Worm (Caenorhabditis elegans) whole organism, late embryonic: ENCODE measurements around the gene F41H10.5.

Experiments used
- C38D4.7 ChIP-seq: fragments of 200-800 bp; sonication (Bioruptor generic); optimal IDR thresholded peaks from 2 replicates; lab custom pipeline; 2018; ENCODE audit warnings: mild to moderate bottlenecking, missing genetic modification characterization, moderate library complexity, missing compliant biosample characterization
- K02D7.2 ChIP-seq: sonication (generic microtip); optimal IDR thresholded peaks from 2 replicates; lab custom pipeline; 2017; ENCODE audit warnings: mild to moderate bottlenecking, missing genetic modification characterization, missing compliant biosample characterization
- K09A11.1 ChIP-seq: sonication (generic microtip); optimal IDR thresholded peaks from 2 replicates; lab custom pipeline; 2017; ENCODE audit warnings: antibody characterized with exemption, mild to moderate bottlenecking, missing genetic modification characterization, missing compliant biosample characterization; ENCODE audit not compliant: insufficient read depth
- T23F11.4 ChIP-seq: fragments of 200-800 bp; sonication (Bioruptor generic); optimal IDR thresholded peaks from 2 replicates; lab custom pipeline; 2018; ENCODE audit warnings: mild to moderate bottlenecking, missing genetic modification characterization, missing compliant biosample characterization
- ahr-1 ChIP-seq: sonication (generic microtip); optimal IDR thresholded peaks from 2 replicates; lab custom pipeline; 2016; ENCODE audit warnings: missing genetic modification characterization, missing compliant biosample characterization
- ceh-18 ChIP-seq: sonication (generic microtip); optimal IDR thresholded peaks from 2 replicates; lab custom pipeline; 2016; ENCODE audit warnings: missing genetic modification characterization, missing compliant biosample characterization
- ceh-19 ChIP-seq: fragments of 200-800 bp; sonication (Bioruptor generic); optimal IDR thresholded peaks from 2 replicates; lab custom pipeline; 2018; ENCODE audit warnings: mild to moderate bottlenecking, missing genetic modification characterization, missing compliant biosample characterization
- ceh-2 ChIP-seq: sonication (generic microtip); optimal IDR thresholded peaks from 2 replicates; lab custom pipeline; 2016; ENCODE audit warnings: missing genotype, missing genetic modification characterization, missing compliant biosample characterization
- ceh-30 ChIP-seq: fragments of 150-350 bp; optimal IDR thresholded peaks from 2 replicates; lab custom pipeline; 2014; ENCODE audit warnings: missing biosample characterization, missing genetic modification characterization
- ceh-34 ChIP-seq: sonication (generic microtip); optimal IDR thresholded peaks from 2 replicates; lab custom pipeline; 2016; ENCODE audit warnings: mild to moderate bottlenecking, missing genetic modification characterization, missing compliant biosample characterization
- ceh-9 ChIP-seq: sonication (generic microtip); optimal IDR thresholded peaks from 2 replicates; lab custom pipeline; 2016; ENCODE audit warnings: mild to moderate bottlenecking, missing genetic modification characterization, inconsistent platforms, missing compliant biosample characterization
- che-1 ChIP-seq: sonication (generic microtip); optimal IDR thresholded peaks from 2 replicates; lab custom pipeline; 2016; ENCODE audit warnings: mild to moderate bottlenecking, missing genetic modification characterization, missing compliant biosample characterization
- elt-2 ChIP-seq: sonication (generic microtip); optimal IDR thresholded peaks from 2 replicates; lab custom pipeline; 2016; ENCODE audit warnings: missing genetic modification reagents, missing genetic modification characterization, missing compliant biosample characterization
- elt-4 ChIP-seq: sonication (generic microtip); optimal IDR thresholded peaks from 2 replicates; lab custom pipeline; 2016; ENCODE audit warnings: missing genetic modification characterization, missing compliant biosample characterization
- ets-4 ChIP-seq: sonication (generic microtip); optimal IDR thresholded peaks from 2 replicates; lab custom pipeline; 2016; ENCODE audit warnings: missing genetic modification characterization, missing compliant biosample characterization
- gmeb-2 ChIP-seq: sonication (generic microtip); optimal IDR thresholded peaks from 2 replicates; lab custom pipeline; 2016; ENCODE audit warnings: missing genetic modification characterization, inconsistent platforms, missing compliant biosample characterization
- hlh-30 ChIP-seq: sonication (generic microtip); optimal IDR thresholded peaks from 2 replicates; lab custom pipeline; 2017; ENCODE audit warnings: antibody characterized with exemption, missing genetic modification characterization, missing compliant biosample characterization; ENCODE audit not compliant: insufficient read depth
- hlh-6 ChIP-seq: sonication (generic microtip); optimal IDR thresholded peaks from 2 replicates; lab custom pipeline; 2016; ENCODE audit warnings: missing genotype, missing genetic modification characterization, missing compliant biosample characterization
- lim-6 ChIP-seq: sonication (generic microtip); optimal IDR thresholded peaks from 2 replicates; lab custom pipeline; 2016; ENCODE audit warnings: missing genetic modification characterization, missing compliant biosample characterization
- lin-11 ChIP-seq: fragments of 200-800 bp; sonication (Bioruptor generic); optimal IDR thresholded peaks from 2 replicates; lab custom pipeline; 2018; ENCODE audit warnings: mild to moderate bottlenecking, missing genetic modification characterization, missing compliant biosample characterization
- nhr-11 ChIP-seq: fragments of 150-350 bp; optimal IDR thresholded peaks from 2 replicates; lab custom pipeline; 2014; ENCODE audit warnings: missing biosample characterization, missing genetic modification characterization
- npax-4 ChIP-seq: sonication (generic microtip); optimal IDR thresholded peaks from 2 replicates; lab custom pipeline; 2016; ENCODE audit warnings: missing genetic modification characterization, missing compliant biosample characterization
- pax-1 ChIP-seq: fragments of 150-350 bp; optimal IDR thresholded peaks from 2 replicates; lab custom pipeline; 2014; ENCODE audit warnings: missing biosample characterization, missing genetic modification characterization
- pha-4 ChIP-seq: fragments of 150-350 bp; optimal IDR thresholded peaks from 2 replicates; lab custom pipeline; 2018; ENCODE audit warnings: missing biosample characterization, missing genetic modification reagents, missing genetic modification characterization
- sox-4 ChIP-seq: sonication (generic microtip); optimal IDR thresholded peaks from 2 replicates; lab custom pipeline; 2017; ENCODE audit warnings: mild to moderate bottlenecking, missing genetic modification characterization, inconsistent platforms, missing compliant biosample characterization
- tbx-2 ChIP-seq: sonication (generic microtip); optimal IDR thresholded peaks from 2 replicates; lab custom pipeline; 2016; ENCODE audit warnings: missing genetic modification characterization, missing compliant biosample characterization
- tbx-7 ChIP-seq: sonication (generic microtip); optimal IDR thresholded peaks from 2 replicates; lab custom pipeline; 2016; ENCODE audit warnings: missing genotype, missing genetic modification characterization, missing compliant biosample characterization
- ttx-3 ChIP-seq: sonication (generic microtip); optimal IDR thresholded peaks from 2 replicates; lab custom pipeline; 2016; ENCODE audit warnings: missing genetic modification reagents, missing genetic modification characterization, missing compliant biosample characterization
- unc-3 ChIP-seq, 2 experiments: fragments of 200-800 bp in 1 of 2; sonication (Bioruptor generic) in 1 of 2; sonication (generic microtip) in 1 of 2; conservative IDR thresholded peaks in 1 of 2; optimal IDR thresholded peaks in 1 of 2; 2 replicates each; pipeline versions ENCODE4 v1.3.6 to Lab custom; 2016 to 2022; ENCODE audit warnings: missing compliant biosample characterization in 2 of 2, missing genetic modification characterization in 2 of 2, missing genetic modification reagents in 1 of 2
- unc-42 ChIP-seq: sonication (generic microtip); optimal IDR thresholded peaks from 2 replicates; lab custom pipeline; 2016; ENCODE audit warnings: missing genotype, missing genetic modification characterization, missing compliant biosample characterization
- unc-55 ChIP-seq: sonication (generic microtip); optimal IDR thresholded peaks from 2 replicates; lab custom pipeline; 2017; ENCODE audit warnings: missing biosample characterization, missing genetic modification reagents, missing genetic modification characterization
- unc-86 ChIP-seq: sonication (generic microtip); optimal IDR thresholded peaks from 2 replicates; lab custom pipeline; 2016; ENCODE audit warnings: missing genetic modification characterization, missing compliant biosample characterization
- zip-5 ChIP-seq: sonication (generic microtip); optimal IDR thresholded peaks from 2 replicates; lab custom pipeline; 2016; ENCODE audit warnings: missing genetic modification characterization, missing compliant biosample characterization
- ztf-16 ChIP-seq: sonication (generic microtip); optimal IDR thresholded peaks from 2 replicates; lab custom pipeline; 2017; ENCODE audit warnings: missing genetic modification characterization, missing compliant biosample characterization

Gene F41H10.5

DNA sequence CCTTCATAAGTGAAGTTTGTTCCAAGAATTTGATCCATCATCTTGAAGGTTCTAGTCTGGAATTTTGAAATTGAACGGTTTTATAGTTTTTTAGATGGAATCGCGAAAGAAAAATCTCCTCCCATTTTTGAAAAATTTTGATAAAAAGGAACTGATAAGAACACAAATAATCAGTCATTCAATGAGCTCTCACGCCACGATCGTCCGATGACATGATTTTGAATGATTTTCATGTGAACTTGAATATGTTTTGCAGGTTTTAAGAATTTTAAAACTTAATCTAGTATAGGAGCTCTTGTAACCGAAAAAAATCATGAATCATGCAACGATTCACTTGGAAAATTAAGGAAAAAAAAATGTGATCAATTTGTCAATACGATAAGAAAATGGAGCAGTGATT lies 16.4 kb downstream of the F41H10.5 start, which contains the start of gene elo-5:
TSS of gene elo-5 (minus strand) at position 56 of the 400 bp plus-strand sequence.
- peak; percentile 39 for TF ChIP-seq elt-2
- TF ChIP-seq elt-4 (tag; lab: Kevin White, UChicago) = no peak

DNA sequence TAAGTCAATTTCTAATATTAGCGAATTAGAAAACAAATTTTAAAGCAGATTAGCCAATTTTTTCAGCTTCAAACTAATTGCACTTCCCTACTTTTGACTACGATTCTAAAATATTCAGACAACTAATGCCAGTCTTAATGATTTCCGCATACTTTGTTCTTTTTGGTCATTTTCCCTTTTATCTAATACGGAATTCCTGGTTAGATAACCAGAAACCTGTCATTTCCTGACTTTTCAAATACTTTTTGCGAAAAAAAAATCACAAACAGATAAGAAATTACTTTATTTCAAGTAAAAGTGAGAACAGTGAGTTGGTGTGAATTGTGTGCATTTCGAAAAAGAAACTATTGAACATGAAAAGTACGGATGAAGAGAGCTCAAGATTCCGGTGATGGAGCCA lies 19.4 kb downstream of the F41H10.5 start:
- TF ChIP-seq C38D4.7 (GFP tag; lab: Kevin White, UChicago) (no peak), nhr-11 (tag; lab: Kevin White, UChicago) (no peak), sox-4 (tag; lab: Kevin White, UChicago) (no peak), lin-11 (tag; lab: Kevin White, UChicago) (no peak), ztf-16 (no peak), hlh-30 (tag; lab: Kevin White, UChicago) (no peak), unc-3 (GFP tag; conservative IDR thresholded peaks at IDR 0.05; lab: Robert Waterston, UW) (no peak), unc-3 (tag; optimal IDR thresholded peaks at IDR 0.05; lab: Kevin White, UChicago) (no peak)
- TF ChIP-seq, all 69 proteins: peak for 0

DNA sequence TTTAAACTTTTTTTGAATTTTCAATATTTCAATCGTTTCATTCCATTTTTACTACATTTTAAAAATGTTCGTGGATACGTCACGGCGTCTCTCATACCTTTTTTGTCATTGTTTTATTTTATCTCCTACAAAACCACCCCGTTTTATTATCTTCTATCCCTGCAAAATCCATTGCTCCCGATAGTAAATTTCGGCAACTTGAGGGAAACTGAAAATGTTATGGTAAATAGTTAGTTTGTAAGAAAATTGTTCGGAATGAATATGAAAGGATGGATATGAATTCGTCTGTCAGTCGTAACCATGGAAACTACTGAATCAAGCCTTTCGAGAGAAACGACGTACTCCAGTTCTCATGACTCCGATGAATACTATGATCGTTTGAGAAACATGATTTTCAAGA lies 20.6 kb downstream of the F41H10.5 start, which contains the start of gene F41H10.2:
TSS of gene F41H10.2 (plus strand) at position 301 of the 400 bp plus-strand sequence.
- TF ChIP-seq elt-2 (no peak), hlh-6 (no peak), T23F11.4 (GFP tag; lab: Kevin White, UChicago) (no peak), ceh-18 (tag; lab: Kevin White, UChicago) (no peak), ttx-3 (tag; lab: Kevin White, UChicago) (no peak), lim-6 (no peak), tbx-2 (no peak), unc-86 (tag; lab: Kevin White, UChicago) (no peak), che-1 (tag; lab: Kevin White, UChicago) (no peak), ceh-34 (tag; lab: Kevin White, UChicago) (no peak), zip-5 (no peak), unc-55 (no peak), unc-42 (tag; lab: Kevin White, UChicago) (no peak), ahr-1 (tag; lab: Kevin White, UChicago) (no peak), ceh-19 (GFP tag; lab: Kevin White, UChicago) (no peak), K02D7.2 (tag; lab: Kevin White, UChicago) (no peak)

DNA sequence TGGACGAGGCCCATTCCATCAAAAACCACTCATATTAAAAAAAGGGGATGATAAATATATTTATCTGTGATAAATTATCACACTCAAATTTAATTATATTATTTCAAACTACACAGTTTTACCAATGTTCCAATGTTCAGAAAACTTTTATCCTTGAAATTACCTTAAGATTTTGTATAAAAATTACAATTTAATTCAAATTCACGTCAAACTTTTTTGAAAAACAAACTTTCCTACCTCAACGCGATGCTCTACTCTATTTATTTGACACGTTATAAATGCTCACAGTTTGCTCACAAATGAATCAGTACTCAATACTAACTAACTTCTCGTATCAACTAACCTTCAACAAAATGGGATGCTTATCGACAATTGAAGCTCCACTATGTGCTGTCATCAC lies 21.9 kb downstream of the F41H10.5 start, which contains the start of gene F41H10.1:
TSS of gene F41H10.1 (plus strand) at position 301 of the 400 bp plus-strand sequence.
- TF ChIP-seq elt-4 (tag; lab: Kevin White, UChicago) = no peak
- TF ChIP-seq tbx-7 (tag; lab: Kevin White, UChicago) = no peak
- TF ChIP-seq ets-4 (tag; lab: Kevin White, UChicago) = no peak
- TF ChIP-seq ceh-2 = no peak
- TF ChIP-seq hlh-6 = no peak
- no peak for TF ChIP-seq ceh-9
- no peak for TF ChIP-seq npax-4 (tag; lab: Kevin White, UChicago)

DNA sequence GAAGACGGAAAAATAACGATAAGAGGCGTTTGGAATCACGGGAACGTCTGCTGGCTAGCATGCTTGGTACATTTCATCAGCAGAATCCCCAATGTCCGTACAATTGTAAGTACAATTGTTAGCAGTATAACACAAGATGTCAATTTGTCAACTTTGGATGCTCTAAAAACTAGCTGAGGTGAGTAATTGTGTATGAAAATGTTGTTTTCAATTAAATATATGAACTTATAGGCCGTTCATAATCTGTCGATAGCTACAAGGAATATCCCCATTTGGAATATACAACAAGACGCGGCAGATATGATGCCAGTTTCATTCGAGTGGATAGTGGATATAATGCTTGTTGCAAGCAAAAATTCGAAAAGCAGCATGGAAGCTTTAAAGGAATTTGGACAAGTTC lies 24.3 kb downstream of the F41H10.5 start, which contains the start of gene F41H10.12:
TSS of gene F41H10.12 (plus strand) at position 301 of the 400 bp plus-strand sequence.
- TF ChIP-seq pha-4 (no peak), elt-2 (no peak), ztf-16 (no peak), ceh-30 (tag; lab: Kevin White, UChicago) (no peak)

DNA sequence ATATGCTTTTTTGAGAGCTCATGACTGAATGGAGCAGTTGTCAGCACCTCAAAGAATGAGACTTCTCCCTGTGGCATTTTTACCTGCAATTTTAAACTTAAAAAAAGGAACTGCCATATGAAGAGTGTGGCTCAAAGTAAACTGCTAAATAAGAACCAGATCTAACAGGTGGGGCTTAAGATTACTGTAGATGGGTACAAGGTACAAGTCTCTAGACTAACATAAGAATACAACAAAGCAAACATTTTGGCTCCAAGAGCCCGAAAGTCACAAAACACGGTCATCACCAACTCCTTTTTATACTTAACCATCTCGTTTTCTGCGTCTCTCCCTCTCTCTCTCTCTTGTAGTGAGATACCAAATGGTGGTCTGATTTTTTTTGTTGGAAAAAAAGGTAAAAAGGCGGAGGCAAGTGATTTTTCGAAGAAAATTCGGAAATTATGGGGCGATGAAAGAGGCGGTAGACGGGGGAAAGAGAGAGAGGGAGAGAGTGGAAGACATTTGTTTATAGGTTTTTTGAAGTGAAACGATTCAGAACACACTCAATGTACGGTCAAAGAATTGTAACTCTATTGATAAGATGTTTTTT lies 27.9 kb downstream of the F41H10.5 start, which contains the start of gene elo-6:
TSS of gene elo-6 (minus strand) at position 83 of the 589 bp plus-strand sequence.
- TF ChIP-seq tbx-2 = no peak
- TF ChIP-seq pax-1 (tag; lab: Kevin White, UChicago) = peak; percentile 7
- TF ChIP-seq K09A11.1 (tag; lab: Kevin White, UChicago) = no peak
- TF ChIP-seq gmeb-2 (tag; lab: Kevin White, UChicago) = no peak
